Worm (Caenorhabditis elegans): Measurements from ENCODE around the gene F15E6.4.

ce11 chrIV:4265224-4265623, 26.1 kb upstream of the F15E6.4 start, which contains the start of gene F36A4.5:
- TF ChIP-seq ztf-11 (tag; optimal IDR thresholded peaks at IDR 0.05) (no peak), mdl-1 (tag; optimal IDR thresholded peaks at IDR 0.05) (no peak), nhr-28 (tag; optimal IDR thresholded peaks at IDR 0.05) (no peak), elt-1 (tag; optimal IDR thresholded peaks at IDR 0.05) (no peak), unc-62 (GFP tag; optimal IDR thresholded peaks at IDR 0.05) (no peak)
